Fruit fly (Drosophila melanogaster): ENCODE measurements around the gene srw.

The srw gene

DNA sequence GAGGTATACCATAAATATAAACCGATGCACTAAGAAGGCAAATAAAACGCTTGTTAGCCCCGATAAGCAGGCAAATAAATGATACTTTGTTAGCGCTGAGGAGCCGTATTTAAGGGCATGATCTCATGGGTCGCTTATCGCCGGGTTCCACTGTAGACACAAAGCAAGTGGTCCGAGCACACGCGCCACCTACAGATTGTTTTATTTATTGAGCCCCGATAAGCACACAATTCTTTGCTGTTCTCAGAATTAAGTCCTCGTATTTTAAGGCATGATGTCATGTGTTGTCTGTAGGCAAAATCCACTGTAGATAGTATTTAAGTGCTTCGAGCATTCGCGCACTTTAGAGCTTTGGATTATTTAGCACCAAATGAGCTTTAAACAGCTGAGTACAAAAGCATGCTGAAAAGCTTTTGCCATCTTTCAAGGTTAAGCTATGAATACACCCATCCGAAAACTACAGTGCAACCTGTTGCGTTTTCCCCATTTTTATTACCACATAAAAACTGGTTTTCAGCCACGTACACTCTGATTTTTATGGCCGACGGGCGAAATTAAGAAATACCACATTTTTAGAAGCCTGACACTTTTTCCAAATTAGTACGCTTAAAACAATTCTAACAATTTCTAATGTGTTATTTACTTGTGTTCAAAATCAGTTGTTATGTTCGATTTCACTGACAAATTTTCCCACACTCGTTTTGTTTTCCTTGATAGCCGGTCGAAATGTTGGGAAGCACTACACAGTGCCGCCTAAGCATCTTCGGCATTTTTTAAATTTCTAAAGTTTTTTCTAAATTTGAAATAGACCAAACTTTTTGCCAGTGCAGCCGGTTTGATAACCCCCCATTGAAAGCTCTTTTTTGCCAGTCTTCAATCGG lies 43.6 kb downstream of the srw start, which contains the start of gene Sqor (continued):
- peak; percentile 86 for TF ChIP-seq fd3F (GFP tag; optimal IDR thresholded peaks at IDR 0.05)
- TF ChIP-seq dati (GFP tag; IDR thresholded peaks at IDR 0.05): 0 out of 2 replicates have a peak, but pooled peaks have one; percentile 1
- peak; percentile 38; the same call in 1 of the 2 replicates for TF ChIP-seq Lim3 (GFP tag; IDR thresholded peaks at IDR 0.05)
- TF ChIP-seq Hey (tag; optimal IDR thresholded peaks at IDR 0.05): peak; percentile 77
- peak; percentile 79 for TF ChIP-seq p53 (GFP tag; optimal IDR thresholded peaks at IDR 0.05)
- TF ChIP-seq CG1603 (tag; optimal IDR thresholded peaks at IDR 0.05): peak; percentile 89
- TF ChIP-seq jing (GFP tag; optimal IDR thresholded peaks at IDR 0.05): peak; percentile 75
- peak; percentile 63 for TF ChIP-seq CG17328 (GFP tag; IDR thresholded peaks at IDR 0.05)
- peak; percentile 70 for TF ChIP-seq wdn (GFP tag; IDR thresholded peaks at IDR 0.05)
- TF ChIP-seq nerfin-2 (GFP tag; IDR thresholded peaks at IDR 0.05; ENCODE audit: partially characterized antibody): peak; percentile 12; the same call in 1 of the 2 replicates
- TF ChIP-seq pzg (GFP tag; optimal IDR thresholded peaks at IDR 0.05): peak; percentile 25
- peak; percentile 72 for TF ChIP-seq luna (GFP tag; optimal IDR thresholded peaks at IDR 0.05)
- peak; percentile 8 for TF ChIP-seq grn (GFP tag; optimal IDR thresholded peaks at IDR 0.05)

DNA sequence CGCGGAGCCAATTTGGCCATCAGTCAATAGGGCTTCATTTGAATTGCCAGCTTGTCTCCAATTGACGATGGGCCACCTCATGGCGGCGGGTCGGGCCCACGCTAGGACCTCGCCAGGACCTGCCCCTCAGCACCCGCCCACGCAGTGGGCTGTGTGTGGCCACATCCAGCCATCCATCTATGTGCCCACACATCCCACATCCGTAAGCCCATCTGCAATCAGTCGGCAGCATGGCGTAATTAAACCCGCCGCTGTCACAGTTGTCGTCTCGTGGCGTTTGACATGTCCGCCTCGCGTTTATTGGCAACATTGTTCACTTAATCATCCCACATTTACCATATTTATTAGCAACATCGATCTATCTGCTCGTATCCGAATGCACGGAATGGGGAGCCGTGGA lies 45.1 kb downstream of the srw start:
- TF ChIP-seq ci (GFP tag; IDR thresholded peaks at IDR 0.05) (peak; percentile 3; the same call in 1 of the 3 replicates), Ets65A (GFP tag) (peak; percentile 58), zen (tag; optimal IDR thresholded peaks at IDR 0.05) (no peak), salm (tag; optimal IDR thresholded peaks at IDR 0.05) (no peak), aop (GFP tag; IDR thresholded peaks at IDR 0.05) (0 out of 2 replicates have a peak, but pooled peaks have one; percentile 3), sr (GFP tag; IDR thresholded peaks at IDR 0.05) (0 out of 3 replicates have a peak, but pooled peaks have one; percentile 4), CG4404 (GFP tag; IDR thresholded peaks at IDR 0.05) (peak; percentile 12; the same call in 1 of the 2 replicates), sens (GFP tag) (peak; percentile 59)

DNA sequence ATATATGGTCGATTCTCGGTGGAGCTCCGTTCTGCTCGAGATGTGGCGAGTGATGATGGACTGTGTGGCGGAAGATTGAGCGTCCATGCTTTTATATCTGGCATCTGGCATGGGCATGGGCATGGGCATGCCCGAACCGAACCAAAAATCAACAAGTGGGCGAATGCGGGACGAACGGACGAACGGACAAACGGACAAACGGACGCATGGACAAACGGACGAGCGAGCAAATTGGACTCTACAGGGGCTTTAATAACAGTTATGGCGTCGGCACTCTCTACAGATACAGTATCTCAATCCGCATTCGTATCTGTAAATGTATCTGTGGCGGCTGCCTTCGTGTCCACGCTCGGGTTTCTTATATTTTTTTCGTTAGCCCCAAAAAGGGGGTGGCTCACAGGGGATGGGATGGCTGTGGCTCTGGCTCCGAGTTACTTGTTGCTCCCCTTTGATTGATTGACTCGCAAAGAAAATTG lies 47.1 kb downstream of the srw start, which contains the start of gene ImpL2:
TSS of gene ImpL2 (minus strand) at position 51 of the 476 bp plus-strand sequence.
- TF ChIP-seq Nf-YB (GFP tag; optimal IDR thresholded peaks at IDR 0.05) (no peak), vfl (GFP tag; optimal IDR thresholded peaks at IDR 0.05) (no peak), unc-4 (GFP tag; IDR thresholded peaks at IDR 0.05; ENCODE audit: partially characterized antibody) (no peak), CG33557 (GFP tag; optimal IDR thresholded peaks at IDR 0.05) (no peak), Med (GFP tag) (peak; percentile 36), CG6254 (GFP tag; optimal IDR thresholded peaks at IDR 0.05) (no peak), CG2116 (GFP tag; optimal IDR thresholded peaks at IDR 0.05) (no peak), scrt (GFP tag; optimal IDR thresholded peaks at IDR 0.05) (peak; percentile 79), CG13894 (tag; optimal IDR thresholded peaks at IDR 0.05) (peak; percentile 91), sc (optimal IDR thresholded peaks at IDR 0.05) (no peak), sc (GFP tag; optimal IDR thresholded peaks at IDR 0.05) (no peak), luna (GFP tag; optimal IDR thresholded peaks at IDR 0.05) (no peak), abd-A (tag; optimal IDR thresholded peaks at IDR 0.05) (peak; percentile 45), mam (GFP tag; optimal IDR thresholded peaks at IDR 0.05) (no peak), trem (tag; optimal IDR thresholded peaks at IDR 0.05) (no peak), knrl (GFP tag; IDR thresholded peaks at IDR 0.05; ENCODE audit: partially characterized antibody) (no peak), CG9727 (GFP tag; optimal IDR thresholded peaks at IDR 0.05) (no peak), Deaf1 (tag; optimal IDR thresholded peaks at IDR 0.05) (peak; percentile 93), Dip2 (GFP tag; IDR thresholded peaks at IDR 0.05) (no peak), tup (GFP tag; optimal IDR thresholded peaks at IDR 0.05) (no peak), amos (GFP tag; IDR thresholded peaks at IDR 0.05; ENCODE audit: partially characterized antibody) (no peak), H2.0 (GFP tag; IDR thresholded peaks at IDR 0.05) (no peak), CG8281 (tag; optimal IDR thresholded peaks at IDR 0.05) (peak; percentile 79)
